Worm (Caenorhabditis elegans) whole organism, late embryonic: ENCODE measurements around the gene srt-7.

ENCODE experiments used
- ama-1 ChIP-seq: fragments of 150-350 bp; optimal IDR thresholded peaks from 2 replicates; lab custom pipeline; 2014
- ceh-45 ChIP-seq: fragments of 200-800 bp; sonication (Bioruptor generic); IDR thresholded peaks from 2 replicates; pipeline ENCODE4 v1.3.6; 2022; ENCODE audit warnings: missing genetic modification reagents, missing genetic modification characterization, missing compliant biosample characterization
- ceh-48 ChIP-seq: sonication (generic microtip); optimal IDR thresholded peaks from 2 replicates; lab custom pipeline; 2016; ENCODE audit warnings: missing genetic modification characterization, inconsistent platforms, missing compliant biosample characterization
- ceh-9 ChIP-seq: sonication (generic microtip); optimal IDR thresholded peaks from 2 replicates; lab custom pipeline; 2016; ENCODE audit warnings: mild to moderate bottlenecking, missing genetic modification characterization, inconsistent platforms, missing compliant biosample characterization
- elt-2 ChIP-seq: sonication (generic microtip); optimal IDR thresholded peaks from 2 replicates; lab custom pipeline; 2016; ENCODE audit warnings: missing genetic modification reagents, missing genetic modification characterization, missing compliant biosample characterization
- ets-4 ChIP-seq: sonication (generic microtip); optimal IDR thresholded peaks from 2 replicates; lab custom pipeline; 2016; ENCODE audit warnings: missing genetic modification characterization, missing compliant biosample characterization
- fkh-10 ChIP-seq: fragments of 150-350 bp; optimal IDR thresholded peaks from 2 replicates; lab custom pipeline; 2014; ENCODE audit warnings: missing biosample characterization, missing genetic modification reagents, missing genetic modification characterization
- mec-3 ChIP-seq: sonication (generic microtip); optimal IDR thresholded peaks from 2 replicates; lab custom pipeline; 2016; ENCODE audit warnings: borderline replicate concordance, missing genetic modification characterization, missing compliant biosample characterization
- nhr-11 ChIP-seq: fragments of 150-350 bp; optimal IDR thresholded peaks from 2 replicates; lab custom pipeline; 2014; ENCODE audit warnings: missing biosample characterization, missing genetic modification characterization
- pha-4 ChIP-seq: fragments of 150-350 bp; optimal IDR thresholded peaks from 2 replicates; lab custom pipeline; 2018; ENCODE audit warnings: missing biosample characterization, missing genetic modification reagents, missing genetic modification characterization

DNA sequence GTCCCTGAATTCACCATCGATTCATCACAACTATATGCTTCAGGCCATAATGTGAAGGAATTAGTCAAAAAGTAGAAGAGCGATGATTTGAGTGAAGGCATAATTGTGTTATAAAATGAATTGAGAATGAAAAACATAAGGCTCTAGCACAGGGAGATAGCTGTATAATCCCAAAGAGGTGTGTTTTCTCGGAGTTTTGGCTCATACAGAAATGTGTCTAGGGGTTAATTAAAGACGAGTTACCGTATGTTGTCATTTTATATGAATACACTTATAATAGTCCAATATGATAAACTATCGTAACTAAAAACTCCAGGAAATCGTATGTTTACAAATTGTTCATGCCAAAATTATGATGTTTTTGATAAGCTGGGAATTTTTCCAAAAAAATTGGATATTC lies 779 bp upstream of the srt-7 start, which contains the start of gene srt-5:
- TF ChIP-seq ceh-48: no peak
- TF ChIP-seq elt-2 (tag; lab: Kevin White, UChicago): no peak
- no peak for TF ChIP-seq fkh-10 (GFP tag; lab: Kevin White, UChicago)
- TF ChIP-seq nhr-11 (tag; lab: Kevin White, UChicago): no peak
- TF ChIP-seq ceh-45 (GFP tag; lab: Robert Waterston, UW): no peak
- TF ChIP-seq ama-1 (lab: Kevin White, UChicago): no peak
- TF ChIP-seq pha-4 (tag; lab: Kevin White, UChicago): no peak
- no peak for TF ChIP-seq mec-3
- no peak for TF ChIP-seq ets-4
- no peak for TF ChIP-seq ceh-9
